Fruit fly (Drosophila melanogaster) whole organism, pupa: ENCODE data around the gene Srg1.

Source experiments
- CG10348 ChIP-seq: fragments of 200-800 bp; sonication (Bioruptor generic); IDR thresholded peaks from 2 replicates; pipeline ENCODE4 v1.3.6; 2022; ENCODE audit warnings: missing biosample characterization, missing genetic modification characterization
- CG12605 ChIP-seq: fragments of 200-800 bp; sonication (Bioruptor generic); IDR thresholded peaks from 2 replicates; pipeline ENCODE4 v1.3.6; 2022; ENCODE audit warnings: missing biosample characterization, missing genetic modification characterization
- CG13204 ChIP-seq: fragments of 200-800 bp; sonication (Bioruptor generic); optimal IDR thresholded peaks from 2 replicates; lab custom pipeline; 2018; ENCODE audit warnings: missing biosample characterization, mild to moderate bottlenecking, missing genetic modification characterization, moderate library complexity
- CG32121 ChIP-seq: fragments of 200-800 bp; sonication (Bioruptor generic); IDR thresholded peaks from 2 replicates; pipeline ENCODE4 v1.3.6; 2022; ENCODE audit warnings: missing biosample characterization, missing genetic modification characterization
- CG34367 ChIP-seq: fragments of 200-800 bp; sonication (Bioruptor generic); optimal IDR thresholded peaks from 2 replicates; lab custom pipeline; 2018; ENCODE audit warnings: missing biosample characterization, mild to moderate bottlenecking, missing genetic modification characterization
- CG8159 ChIP-seq: fragments of 200-800 bp; sonication (Bioruptor generic); optimal IDR thresholded peaks from 3 replicates; lab custom pipeline; 2018; ENCODE audit warnings: missing biosample characterization, mild to moderate bottlenecking, missing genetic modification characterization, moderate library complexity
- CG9948 ChIP-seq: fragments of 200-800 bp; sonication (Bioruptor generic); optimal IDR thresholded peaks from 2 replicates; lab custom pipeline; 2018; ENCODE audit warnings: missing biosample characterization, mild to moderate bottlenecking, missing genetic modification characterization, moderate library complexity
- EcR ChIP-seq: fragments of 200-800 bp; sonication (Bioruptor generic); optimal IDR thresholded peaks from 3 replicates; lab custom pipeline; 2019; ENCODE audit warnings: missing biosample characterization, missing genetic modification characterization, mild to moderate bottlenecking, moderate library complexity, missing genetic modification reagents
- Pif1B ChIP-seq: fragments of 200-800 bp; sonication (Bioruptor generic); optimal IDR thresholded peaks from 3 replicates; lab custom pipeline; 2016; ENCODE audit warnings: missing biosample characterization, missing genetic modification characterization
- fd96Ca ChIP-seq: fragments of 200-800 bp; sonication (Bioruptor generic); IDR thresholded peaks from 3 replicates; pipeline ENCODE4 v1.3.6; 2022; ENCODE audit warnings: missing biosample characterization, missing genetic modification characterization
- rn ChIP-seq: fragments of 200-800 bp; sonication (Bioruptor generic); IDR thresholded peaks from 2 replicates; pipeline ENCODE4 v1.3.6; 2022; ENCODE audit warnings: missing biosample characterization, missing genetic modification characterization

DNA sequence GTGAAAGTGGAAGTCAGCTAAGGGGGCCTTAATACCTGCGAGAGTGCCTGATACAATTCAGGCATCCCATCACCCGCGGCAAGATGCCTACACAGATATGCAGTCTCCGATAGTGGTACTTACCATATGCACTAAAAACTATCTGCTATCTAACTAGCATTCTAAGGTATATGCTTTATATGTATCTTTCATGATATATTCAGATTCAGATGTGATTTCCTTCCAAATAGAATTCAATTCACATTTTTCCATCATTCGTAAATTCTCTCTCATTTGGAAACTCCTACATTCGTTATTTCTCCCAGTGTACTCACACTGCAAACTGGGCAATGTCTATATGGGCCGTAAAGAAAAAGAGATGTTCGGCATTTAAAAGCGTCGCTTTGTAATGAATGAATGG, 21.9 kb upstream of the Srg1 start:
- TF ChIP-seq CG9948 (no peak), EcR (GFP tag; lab: Kevin White, UChicago) (no peak), CG12605 (GFP tag; lab: Robert Waterston, UW) (0 out of 2 replicates have a peak, but pooled peaks have one; percentile 7), Pif1B (no peak), CG13204 (GFP tag; lab: Kevin White, UChicago) (no peak), CG34367 (tag; lab: Kevin White, UChicago) (no peak), CG32121 (GFP tag; lab: Robert Waterston, UW) (no peak), CG8159 (tag; lab: Kevin White, UChicago) (no peak), fd96Ca (GFP tag; lab: Robert Waterston, UW) (no peak), CG10348 (GFP tag; lab: Robert Waterston, UW) (no peak), rn (GFP tag; lab: Robert Waterston, UW) (no peak)
